Worm (Caenorhabditis elegans): ENCODE results near the gene F40H3.1.

F40H3.1 gene

DNA sequence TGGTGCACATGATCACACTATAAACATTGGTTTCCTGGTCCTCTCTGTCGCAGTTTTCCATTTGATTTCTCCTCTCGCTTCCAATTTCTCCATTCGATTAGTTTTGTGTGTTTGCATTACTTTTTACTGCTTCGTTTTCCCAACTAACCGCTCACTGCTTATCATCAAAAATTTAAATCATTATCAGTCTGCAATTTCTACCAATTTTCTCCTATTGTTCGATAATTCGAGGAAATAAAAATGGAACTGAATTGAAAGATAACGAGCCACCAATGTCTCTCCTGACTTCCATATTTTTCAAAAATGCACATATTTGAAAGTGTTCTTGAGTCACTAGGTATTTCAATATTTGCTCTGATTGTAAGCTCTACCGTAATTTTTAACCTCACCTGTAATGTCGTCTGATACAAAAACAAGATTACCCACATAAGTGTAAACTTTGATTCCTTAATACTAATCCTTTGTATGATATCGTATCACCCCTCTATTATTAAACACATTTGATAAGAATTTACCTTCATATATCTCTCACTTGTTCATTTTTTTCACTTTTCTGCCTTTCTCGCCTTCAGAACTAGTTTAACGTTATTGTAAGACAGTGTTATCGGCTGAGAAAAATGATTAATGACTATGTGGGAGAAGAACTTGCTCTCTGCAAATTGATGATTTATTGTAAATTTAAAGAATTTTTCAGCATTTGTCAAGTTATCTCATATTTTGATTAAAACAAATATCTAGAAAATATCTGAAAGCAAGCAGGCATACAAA is 1.5 kb upstream of the F40H3.1 start:
- TF ChIP-seq hlh-6 (tag; optimal IDR thresholded peaks at IDR 0.05) (no peak), hlh-13 (GFP tag; optimal IDR thresholded peaks at IDR 0.05) (no peak), che-1 (tag; optimal IDR thresholded peaks at IDR 0.05) (no peak), elt-2 (tag; optimal IDR thresholded peaks at IDR 0.05) (peak; percentile 6), ttx-3 (tag; optimal IDR thresholded peaks at IDR 0.05) (no peak), ceh-45 (GFP tag; IDR thresholded peaks at IDR 0.05) (no peak)

DNA sequence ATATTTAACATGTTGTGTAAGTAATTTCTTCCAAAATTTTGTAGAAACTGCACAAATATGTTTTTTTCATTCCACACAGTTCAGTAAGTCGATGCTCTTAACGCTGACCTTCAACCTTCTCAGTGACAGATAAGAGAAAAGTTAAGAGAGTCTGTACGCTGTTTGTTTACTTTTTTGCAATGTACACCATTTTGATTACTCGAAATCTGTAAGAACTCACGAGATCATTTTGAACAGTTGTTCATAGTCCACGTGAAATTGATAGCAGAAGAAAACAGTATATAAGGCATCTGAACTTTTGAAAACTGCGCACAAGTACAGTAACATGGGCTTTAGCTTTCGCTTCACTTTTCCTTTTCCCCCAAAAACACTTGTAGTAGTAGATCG is 895 bp upstream of the F40H3.1 start:
- TF ChIP-seq hlh-13 (GFP tag; optimal IDR thresholded peaks at IDR 0.05) (no peak), odd-2 (tag; optimal IDR thresholded peaks at IDR 0.05) (no peak), ztf-16 (tag; optimal IDR thresholded peaks at IDR 0.05) (no peak), lin-11 (tag; optimal IDR thresholded peaks at IDR 0.05) (no peak), Y22D7AL.16 (tag; optimal IDR thresholded peaks at IDR 0.05) (no peak), ceh-22 (tag; optimal IDR thresholded peaks at IDR 0.05) (no peak), gmeb-2 (tag; optimal IDR thresholded peaks at IDR 0.05) (no peak), pqm-1 (tag; optimal IDR thresholded peaks at IDR 0.05) (no peak), ceh-48 (tag; optimal IDR thresholded peaks at IDR 0.05) (no peak), pha-2 (tag; optimal IDR thresholded peaks at IDR 0.05) (no peak), unc-42 (tag; optimal IDR thresholded peaks at IDR 0.05) (no peak), hlh-30 (tag; optimal IDR thresholded peaks at IDR 0.05; ENCODE audit: insufficient read depth) (no peak), rnt-1 (tag; optimal IDR thresholded peaks at IDR 0.05) (no peak), sox-4 (tag; optimal IDR thresholded peaks at IDR 0.05) (no peak), mec-3 (tag; optimal IDR thresholded peaks at IDR 0.05; ENCODE audit: borderline replicate concordance) (no peak)

DNA sequence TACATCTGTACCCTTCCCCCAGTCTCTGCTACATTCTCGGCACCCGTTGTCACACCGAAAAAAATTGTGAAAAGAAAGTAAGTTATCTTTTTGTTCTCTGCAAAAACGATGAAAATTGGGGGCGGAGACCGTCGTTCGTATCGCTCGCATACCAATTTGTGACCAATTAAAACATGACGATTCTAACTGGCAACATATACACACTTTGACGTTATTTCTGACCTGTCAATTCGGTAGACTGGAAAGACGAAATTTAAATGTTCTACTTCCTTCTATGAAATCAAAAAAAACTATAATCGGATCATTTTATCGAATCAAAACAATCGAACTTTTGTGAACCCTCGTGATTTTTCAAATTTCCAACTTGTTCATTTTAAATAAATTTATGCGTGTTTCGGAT is 921 bp downstream of the F40H3.1 start:
- TF ChIP-seq ceh-22 (tag; optimal IDR thresholded peaks at IDR 0.05) (no peak), ceh-19 (GFP tag; optimal IDR thresholded peaks at IDR 0.05) (no peak), fkh-10 (GFP tag; optimal IDR thresholded peaks at IDR 0.05) (no peak), pqm-1 (tag; optimal IDR thresholded peaks at IDR 0.05) (no peak), F13H6.1 (tag; optimal IDR thresholded peaks at IDR 0.05) (no peak), mec-3 (tag; optimal IDR thresholded peaks at IDR 0.05; ENCODE audit: borderline replicate concordance) (no peak), ttx-3 (tag; optimal IDR thresholded peaks at IDR 0.05) (no peak)

DNA sequence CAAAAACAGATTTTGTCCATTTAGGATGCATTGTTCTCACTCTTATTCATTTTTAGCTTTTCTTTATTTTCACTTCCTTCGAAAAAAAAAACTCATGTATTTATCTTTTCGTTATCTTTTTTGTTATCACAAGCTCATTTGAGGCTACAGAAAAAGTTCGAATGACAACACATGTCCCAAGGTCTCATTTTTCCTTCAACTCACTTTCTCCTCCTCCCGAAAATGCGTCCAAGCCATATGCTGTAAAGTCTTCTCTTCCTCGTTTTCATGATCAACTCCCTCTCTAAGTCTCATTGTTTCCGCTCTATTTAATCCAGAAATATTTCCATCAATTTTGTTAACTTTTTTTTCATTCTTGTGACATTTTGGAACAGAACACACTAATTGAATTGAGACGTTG is 1.7 kb downstream of the F40H3.1 start:
- TF ChIP-seq ceh-24 (tag; optimal IDR thresholded peaks at IDR 0.05): no peak
- TF ChIP-seq pag-3 (tag; optimal IDR thresholded peaks at IDR 0.05; ENCODE audit: borderline replicate concordance): no peak
- peak; percentile 26 for TF ChIP-seq ceh-18 (tag; optimal IDR thresholded peaks at IDR 0.05)
- no peak for TF ChIP-seq Y22D7AL.16 (tag; optimal IDR thresholded peaks at IDR 0.05)

DNA sequence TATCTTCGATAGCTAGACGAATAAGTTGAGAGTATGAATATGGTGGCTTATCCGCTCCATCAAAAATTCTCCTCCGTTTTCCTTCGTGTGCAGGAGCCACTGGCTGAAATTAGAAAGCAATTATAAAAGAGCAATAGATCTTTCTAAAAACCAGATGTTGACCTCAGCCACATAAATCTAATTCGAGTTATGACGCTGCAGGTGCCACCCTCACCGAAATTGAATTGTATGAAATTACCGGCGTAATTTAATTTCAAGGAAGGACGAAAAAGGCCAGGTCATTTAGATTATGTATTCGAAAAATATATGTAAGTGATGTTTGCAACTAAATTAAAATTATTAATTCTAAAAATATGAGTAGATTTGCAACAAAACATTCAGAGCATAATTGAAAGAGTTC is 11.1 kb downstream of the F40H3.1 start:
- TF ChIP-seq dmd-4 (tag; optimal IDR thresholded peaks at IDR 0.05; ENCODE audit: borderline replicate concordance): no peak
- TF ChIP-seq unc-42 (tag; optimal IDR thresholded peaks at IDR 0.05): peak; percentile 73

DNA sequence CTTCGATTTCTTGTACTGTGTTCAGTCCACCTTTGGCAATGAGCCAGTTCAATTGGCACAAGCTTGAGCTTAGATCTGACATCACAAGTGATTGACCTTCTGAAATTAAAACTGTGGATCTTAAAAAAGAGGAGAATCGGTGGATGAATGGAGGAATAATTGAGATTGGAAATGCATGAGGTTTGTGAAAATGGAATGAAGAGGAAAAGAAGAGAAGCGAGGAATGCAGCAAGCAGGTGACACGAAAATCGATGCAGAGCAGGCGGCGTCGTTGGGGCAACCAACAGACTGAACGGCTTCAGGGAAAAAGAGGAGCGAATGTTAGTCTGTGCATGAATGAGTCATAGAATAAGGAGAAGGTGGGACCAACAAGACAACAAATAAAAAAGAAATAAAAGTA is 11.7 kb downstream of the F40H3.1 start, which contains the start of gene fkh-8:
Gene fkh-8 (minus strand): TSS at position 101 of the 400 bp plus-strand sequence.
- TF ChIP-seq pat-9 (tag; optimal IDR thresholded peaks at IDR 0.05) (no peak), ceh-48 (tag; optimal IDR thresholded peaks at IDR 0.05) (peak; percentile 64), hlh-30 (tag; optimal IDR thresholded peaks at IDR 0.05; ENCODE audit: insufficient read depth) (peak; percentile 2), hlh-8 (tag; optimal IDR thresholded peaks at IDR 0.05) (no peak), odd-2 (tag; optimal IDR thresholded peaks at IDR 0.05) (no peak), fax-1 (tag; optimal IDR thresholded peaks at IDR 0.05) (no peak)

All from whole organism, late embryonic.